Fruit fly (Drosophila melanogaster): Measurements from ENCODE around the gene CG31780.

The CG31780 gene

DNA sequence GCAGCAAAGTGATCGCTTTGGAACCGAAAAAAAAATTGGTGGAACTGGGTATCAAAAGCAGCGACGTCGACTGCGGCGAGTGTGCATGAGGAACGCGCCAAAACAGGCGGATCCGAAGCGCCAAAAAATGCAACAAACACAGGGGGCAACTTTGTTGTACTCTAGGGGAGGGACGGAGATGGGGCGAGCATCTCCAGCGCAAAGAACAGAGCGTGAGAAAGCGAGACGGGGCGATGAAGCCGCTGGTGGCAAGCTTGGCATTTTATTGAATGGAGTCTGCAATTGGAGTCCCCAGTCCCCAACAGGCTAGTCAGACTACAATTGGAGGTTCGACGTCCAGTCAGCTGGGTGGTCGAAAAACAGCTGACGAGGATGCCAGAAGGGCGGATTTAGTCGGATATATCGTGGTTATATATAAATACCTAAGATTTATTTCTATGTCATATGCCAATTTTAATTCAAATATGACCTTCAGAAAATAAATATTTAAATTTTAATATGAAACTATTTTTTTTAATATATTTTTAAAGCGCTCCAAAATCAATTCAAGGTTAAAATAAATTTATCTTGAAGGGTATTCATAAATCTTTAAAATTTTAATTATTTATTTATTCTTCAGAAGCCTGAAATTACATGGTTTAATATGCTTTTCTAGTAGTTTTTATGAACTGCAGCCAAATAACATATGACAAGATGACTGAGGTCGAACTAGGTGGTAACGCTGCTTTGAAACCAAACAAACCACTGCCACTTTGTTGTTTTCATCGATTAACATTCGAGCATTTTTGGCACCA lies 51.0 kb downstream of the CG31780 start (continued):
- TF ChIP-seq wor (GFP tag; IDR thresholded peaks at IDR 0.05) = peak; percentile 74
- TF ChIP-seq CG11247 (GFP tag; IDR thresholded peaks at IDR 0.05) = peak; percentile 72; the same call in 1 of the 2 replicates
- no peak for TF ChIP-seq NK7.1 (GFP tag; optimal IDR thresholded peaks at IDR 0.05)
- TF ChIP-seq en (GFP tag; optimal IDR thresholded peaks at IDR 0.05) = no peak
- no peak for TF ChIP-seq Doc3 (GFP tag; IDR thresholded peaks at IDR 0.05; ENCODE audit: partially characterized antibody)
- TF ChIP-seq btn (GFP tag; optimal IDR thresholded peaks at IDR 0.05) = peak; percentile 11
- TF ChIP-seq CG10979 (tag; optimal IDR thresholded peaks at IDR 0.05) = peak; percentile 94
- peak; percentile 79 for TF ChIP-seq CG9215 (GFP tag; IDR thresholded peaks at IDR 0.05)
- peak; percentile 43 for TF ChIP-seq CG16863 (GFP tag; optimal IDR thresholded peaks at IDR 0.05)
- TF ChIP-seq CG3065 (GFP tag; optimal IDR thresholded peaks at IDR 0.05) = peak; percentile 82
- peak; percentile 59; the same call in 1 of the 3 replicates for TF ChIP-seq C15 (GFP tag; IDR thresholded peaks at IDR 0.05)
- TF ChIP-seq CG16779 (GFP tag; IDR thresholded peaks at IDR 0.05) = no peak
- TF ChIP-seq CG14965 (GFP tag; optimal IDR thresholded peaks at IDR 0.05; ENCODE audit: borderline replicate concordance) = no peak
- no peak for TF ChIP-seq tna (GFP tag; IDR thresholded peaks at IDR 0.05; ENCODE audit: partially characterized antibody)
- TF ChIP-seq CG7372 (GFP tag; IDR thresholded peaks at IDR 0.05) = peak; percentile 69
- TF ChIP-seq Hr51 (GFP tag; optimal IDR thresholded peaks at IDR 0.05) = peak in 1 of 2 experiments; percentile 93
- peak; percentile 92 for TF ChIP-seq sug (tag; optimal IDR thresholded peaks at IDR 0.05)
- TF ChIP-seq dpn (GFP tag; optimal IDR thresholded peaks at IDR 0.05) = peak in 1 of 2 experiments; percentile 85
- no peak for TF ChIP-seq CG4282 (GFP tag; optimal IDR thresholded peaks at IDR 0.05)
- no peak for TF ChIP-seq sna (GFP tag; IDR thresholded peaks at IDR 0.05; ENCODE audit: partially characterized antibody)
- no peak for TF ChIP-seq ham (GFP tag; IDR thresholded peaks at IDR 0.05)
- no peak for TF ChIP-seq Asciz (GFP tag; optimal IDR thresholded peaks at IDR 0.05)
- peak; percentile 71 for TF ChIP-seq ci (GFP tag; IDR thresholded peaks at IDR 0.05)
- TF ChIP-seq CG34422 (GFP tag; IDR thresholded peaks at IDR 0.05) = peak; percentile 68; the same call in 2 of the 3 replicates
- TF ChIP-seq Sox100B (GFP tag; optimal IDR thresholded peaks at IDR 0.05) = peak; percentile 97
- peak; percentile 26; the same call in 1 of the 2 replicates for TF ChIP-seq Dref (GFP tag; IDR thresholded peaks at IDR 0.05)
- TF ChIP-seq Dbx (GFP tag; IDR thresholded peaks at IDR 0.05) = peak; percentile 79
- TF ChIP-seq CG18599 (GFP tag; optimal IDR thresholded peaks at IDR 0.05) = no peak
- TF ChIP-seq sob (GFP tag; IDR thresholded peaks at IDR 0.05) = peak; percentile 70
- TF ChIP-seq salm (tag; optimal IDR thresholded peaks at IDR 0.05) = peak; percentile 80
- TF ChIP-seq HLHmδ (GFP tag; optimal IDR thresholded peaks at IDR 0.05) = no peak
- TF ChIP-seq Aef1 (GFP tag; IDR thresholded peaks at IDR 0.05) = peak; percentile 65; the same call in 2 of the 3 replicates
- peak; percentile 37 for TF ChIP-seq Kr (GFP tag; optimal IDR thresholded peaks at IDR 0.05)
- peak; percentile 83 for TF ChIP-seq Nf-YB (GFP tag; optimal IDR thresholded peaks at IDR 0.05)
- TF ChIP-seq CG30020 (tag; optimal IDR thresholded peaks at IDR 0.05) = peak; percentile 84
- peak; percentile 85 for TF ChIP-seq tgo (GFP tag; IDR thresholded peaks at IDR 0.05)
- peak; percentile 29 for TF ChIP-seq bbx (GFP tag; IDR thresholded peaks at IDR 0.05; ENCODE audit: partially characterized antibody)
- TF ChIP-seq Eip74EF (GFP tag; optimal IDR thresholded peaks at IDR 0.05) = peak in 1 of 2 experiments; percentile 90
- TF ChIP-seq HLH4C (GFP tag; IDR thresholded peaks at IDR 0.05; ENCODE audit: partially characterized antibody) = no peak
- no peak for TF ChIP-seq bowl (GFP tag; IDR thresholded peaks at IDR 0.05)
- peak; percentile 89 for TF ChIP-seq zen (tag; optimal IDR thresholded peaks at IDR 0.05)
- peak; percentile 90 for TF ChIP-seq sens (GFP tag)
- peak in 1 of 2 experiments; percentile 32 for TF ChIP-seq chif (GFP tag; optimal IDR thresholded peaks at IDR 0.05)
- peak; percentile 26; the same call in 1 of the 2 replicates for TF ChIP-seq cas (GFP tag; IDR thresholded peaks at IDR 0.05)
- TF ChIP-seq CG7963 (GFP tag; IDR thresholded peaks at IDR 0.05; ENCODE audit: partially characterized antibody) = no peak
- no peak for TF ChIP-seq inv (GFP tag; IDR thresholded peaks at IDR 0.05; ENCODE audit: partially characterized antibody)
- peak; percentile 86 for TF ChIP-seq fd3F (GFP tag; optimal IDR thresholded peaks at IDR 0.05)
- TF ChIP-seq CG1792 (GFP tag; optimal IDR thresholded peaks at IDR 0.05) = no peak
